Worm (Caenorhabditis elegans) whole organism, L4/young adult: ENCODE results near the gene fbxl-1.

Source experiments
- W03F9.2 ChIP-seq: fragments of 150-350 bp; optimal IDR thresholded peaks from 2 replicates; lab custom pipeline; 2014; ENCODE audit warnings: missing biosample characterization, missing genetic modification characterization
- dao-5 ChIP-seq: sonication (generic microtip); optimal IDR thresholded peaks from 2 replicates; lab custom pipeline; 2016; ENCODE audit warnings: missing genotype, missing genetic modification characterization, moderate library complexity, missing compliant biosample characterization
- him-1 ChIP-seq: sonication (generic microtip); optimal IDR thresholded peaks from 2 replicates; lab custom pipeline; 2016; ENCODE audit warnings: missing genotype, missing genetic modification reagents, missing genetic modification characterization, missing compliant biosample characterization

DNA sequence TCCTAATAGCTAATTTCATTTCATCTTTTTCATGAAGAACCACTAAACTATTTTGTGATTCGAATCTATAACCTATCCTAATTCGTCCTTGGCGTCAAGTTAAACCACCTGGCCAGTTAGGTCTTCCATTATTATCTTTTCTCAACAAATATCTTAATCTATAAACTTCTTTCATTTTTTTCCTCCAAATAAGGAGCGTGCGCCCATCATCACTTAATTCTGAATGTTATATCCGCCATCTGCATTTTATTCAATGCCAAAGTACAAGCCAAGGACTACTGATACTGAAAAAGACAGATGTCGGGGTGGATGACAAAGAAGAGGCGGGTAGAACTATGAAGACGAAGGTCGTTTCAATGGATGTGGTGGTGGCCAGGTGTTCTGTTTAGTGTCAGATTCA is 1.3 kb downstream of the fbxl-1 start:
- no peak for TF ChIP-seq him-1 (tag; lab: Kevin White, UChicago)
- TF ChIP-seq dao-5: no peak
- no peak for TF ChIP-seq W03F9.2 (tag; lab: Kevin White, UChicago)
